Fruit fly (Drosophila melanogaster): Measurements from ENCODE around the gene CG42699.

- no peak for TF ChIP-seq kay (GFP tag; ENCODE audit: borderline replicate concordance)
- no peak for TF ChIP-seq CG1620 (GFP tag; optimal IDR thresholded peaks at IDR 0.05)
- TF ChIP-seq CG7045 (GFP tag; optimal IDR thresholded peaks at IDR 0.05) = no peak
- TF ChIP-seq CG5204 (GFP tag; optimal IDR thresholded peaks at IDR 0.05) = no peak
- TF ChIP-seq Mnt (GFP tag; optimal IDR thresholded peaks at IDR 0.05) = no peak
- TF ChIP-seq CG14711 (tag; optimal IDR thresholded peaks at IDR 0.05) = no peak
- TF ChIP-seq toe (GFP tag; optimal IDR thresholded peaks at IDR 0.05) = no peak
- no peak for TF ChIP-seq pad (GFP tag; optimal IDR thresholded peaks at IDR 0.05)
- TF ChIP-seq Crg-1 (GFP tag; optimal IDR thresholded peaks at IDR 0.05) = no peak
- TF ChIP-seq Hr96 (GFP tag; optimal IDR thresholded peaks at IDR 0.05) = no peak
- TF ChIP-seq Clk (GFP tag; optimal IDR thresholded peaks at IDR 0.05) = no peak
- TF ChIP-seq tj (GFP tag; optimal IDR thresholded peaks at IDR 0.05) = no peak
Measured at dm6 chrX:5741625-5742024, 22.7 kb upstream of the CG42699 start.

All from whole organism, adult.